Worm (Caenorhabditis elegans) whole organism, L3 larva: ENCODE data around the gene T11B7.5.

Source experiments
- R02D3.7 ChIP-seq: fragments of 150-350 bp; optimal IDR thresholded peaks from 2 replicates; lab custom pipeline; 2014; ENCODE audit warnings: missing biosample characterization, missing genetic modification characterization
- ZK546.5 ChIP-seq: sonication (generic microtip); optimal IDR thresholded peaks from 2 replicates; lab custom pipeline; 2017; ENCODE audit warnings: missing biosample characterization, missing genetic modification characterization
- aly-2 ChIP-seq: fragments of 150-350 bp; optimal IDR thresholded peaks from 2 replicates; lab custom pipeline; 2014; ENCODE audit warnings: missing biosample characterization, missing genetic modification characterization
- ama-1 ChIP-seq: fragments of 150-350 bp; optimal IDR thresholded peaks from 2 replicates; lab custom pipeline; 2018
- ceh-16 ChIP-seq: sonication (generic microtip); optimal IDR thresholded peaks from 2 replicates; lab custom pipeline; 2017; ENCODE audit warnings: missing biosample characterization, missing genetic modification characterization
- ceh-28 ChIP-seq: fragments of 150-350 bp; optimal IDR thresholded peaks from 2 replicates; lab custom pipeline; 2014; ENCODE audit warnings: missing biosample characterization, missing genetic modification reagents, missing genetic modification characterization
- ceh-82 ChIP-seq: fragments of 150-350 bp; optimal IDR thresholded peaks from 2 replicates; lab custom pipeline; 2014; ENCODE audit warnings: missing biosample characterization, missing genetic modification characterization
- ceh-9 ChIP-seq: sonication (generic microtip); optimal IDR thresholded peaks from 2 replicates; lab custom pipeline; 2018; ENCODE audit warnings: missing biosample characterization, missing genetic modification characterization
- daf-12 ChIP-seq: fragments of 150-350 bp; optimal IDR thresholded peaks from 2 replicates; lab custom pipeline; 2014; ENCODE audit warnings: missing biosample characterization, missing genetic modification reagents, missing genetic modification characterization
- egl-27 ChIP-seq: sonication (generic microtip); optimal IDR thresholded peaks from 4 replicates; lab custom pipeline; 2017; ENCODE audit warnings: missing biosample characterization, missing genetic modification reagents, missing genetic modification characterization
- egl-5 ChIP-seq: fragments of 150-350 bp; optimal IDR thresholded peaks from 2 replicates; lab custom pipeline; 2017; ENCODE audit warnings: missing biosample characterization, missing genetic modification reagents, missing genetic modification characterization, inconsistent platforms
- elt-1 ChIP-seq: fragments of 150-350 bp; optimal IDR thresholded peaks from 2 replicates; lab custom pipeline; 2014; ENCODE audit warnings: missing biosample characterization, missing genetic modification characterization
- elt-2 ChIP-seq: sonication (generic microtip); optimal IDR thresholded peaks from 2 replicates; lab custom pipeline; 2016; ENCODE audit warnings: missing genetic modification reagents, mild to moderate bottlenecking, missing genetic modification characterization, missing compliant biosample characterization
- elt-3 ChIP-seq, 3 experiments: fragments of 150-350 bp in 1 of 3; sonication (generic microtip) in 2 of 3; optimal IDR thresholded peaks; 2 replicates in 2 of 3; 4 replicates in 1 of 3; lab custom pipeline; 2014 to 2017; ENCODE audit warnings: missing biosample characterization in 3 of 3, missing genetic modification characterization in 3 of 3
- fkh-10 ChIP-seq: sonication (generic microtip); optimal IDR thresholded peaks from 2 replicates; lab custom pipeline; 2017; ENCODE audit warnings: missing biosample characterization, missing genetic modification reagents, missing genetic modification characterization
- fkh-2 ChIP-seq: fragments of 150-350 bp; optimal IDR thresholded peaks from 2 replicates; lab custom pipeline; 2014; ENCODE audit warnings: missing biosample characterization, missing genetic modification reagents, missing genetic modification characterization
- fos-1 ChIP-seq: fragments of 150-350 bp; optimal IDR thresholded peaks from 2 replicates; lab custom pipeline; 2014; ENCODE audit warnings: missing biosample characterization, missing genetic modification characterization
- hmg-11 ChIP-seq: sonication (generic microtip); optimal IDR thresholded peaks from 2 replicates; lab custom pipeline; 2016; ENCODE audit warnings: missing genetic modification characterization, missing compliant biosample characterization
- jun-1 ChIP-seq: fragments of 150-350 bp; optimal IDR thresholded peaks from 2 replicates; lab custom pipeline; 2014; ENCODE audit warnings: missing biosample characterization, missing genetic modification reagents, missing genetic modification characterization
- lin-15B ChIP-seq: fragments of 150-350 bp; optimal IDR thresholded peaks from 2 replicates; lab custom pipeline; 2014; ENCODE audit warnings: missing biosample characterization, missing genetic modification characterization
- lin-39 ChIP-seq: fragments of 150-350 bp; optimal IDR thresholded peaks from 2 replicates; lab custom pipeline; 2018; ENCODE audit warnings: missing biosample characterization, missing genetic modification reagents, missing genetic modification characterization
- lsy-12 ChIP-seq: sonication (generic microtip); optimal IDR thresholded peaks from 2 replicates; lab custom pipeline; 2016; ENCODE audit warnings: mild to moderate bottlenecking, missing genetic modification characterization, missing compliant biosample characterization
- mml-1 ChIP-seq: fragments of 150-350 bp; sonication (generic microtip); optimal IDR thresholded peaks from 3 replicates; lab custom pipeline; 2014; ENCODE audit warnings: missing biosample characterization, missing genetic modification characterization
- nfya-1 ChIP-seq: sonication (generic microtip); optimal IDR thresholded peaks from 2 replicates; lab custom pipeline; 2017; ENCODE audit warnings: missing genetic modification characterization, mild to moderate bottlenecking, missing compliant biosample characterization, antibody characterized with exemption, moderate library complexity; ENCODE audit not compliant: insufficient read depth
- nhr-11 ChIP-seq: fragments of 150-350 bp; optimal IDR thresholded peaks from 2 replicates; lab custom pipeline; 2014; ENCODE audit warnings: missing biosample characterization, missing genetic modification characterization
- nhr-12 ChIP-seq: fragments of 150-350 bp; optimal IDR thresholded peaks from 2 replicates; lab custom pipeline; 2014; ENCODE audit warnings: missing biosample characterization, missing genetic modification characterization
- nhr-23 ChIP-seq: fragments of 150-350 bp; optimal IDR thresholded peaks from 2 replicates; lab custom pipeline; 2014; ENCODE audit warnings: missing biosample characterization, missing genetic modification reagents, missing genetic modification characterization
- nhr-25 ChIP-seq: sonication (generic microtip); optimal IDR thresholded peaks from 2 replicates; lab custom pipeline; 2017; ENCODE audit warnings: missing biosample characterization, missing genetic modification characterization
- nhr-28 ChIP-seq: fragments of 150-350 bp; optimal IDR thresholded peaks from 2 replicates; lab custom pipeline; 2014; ENCODE audit warnings: missing biosample characterization, missing genetic modification characterization
- nhr-43 ChIP-seq: sonication (generic microtip); optimal IDR thresholded peaks from 2 replicates; lab custom pipeline; 2016; ENCODE audit warnings: mild to moderate bottlenecking, missing genetic modification characterization, missing compliant biosample characterization; ENCODE audit not compliant: poor library complexity, severe bottlenecking
- nhr-67 ChIP-seq: fragments of 150-350 bp; optimal IDR thresholded peaks from 2 replicates; lab custom pipeline; 2014; ENCODE audit warnings: missing biosample characterization, missing genetic modification characterization
- nhr-76 ChIP-seq: fragments of 150-350 bp; sonication (generic microtip); optimal IDR thresholded peaks from 5 replicates; lab custom pipeline; 2014; ENCODE audit warnings: missing biosample characterization, missing genetic modification characterization
- nhr-77 ChIP-seq: fragments of 150-350 bp; optimal IDR thresholded peaks from 2 replicates; lab custom pipeline; 2014; ENCODE audit warnings: missing biosample characterization, missing genetic modification characterization
- pha-4 ChIP-seq: fragments of 150-350 bp; optimal IDR thresholded peaks from 2 replicates; lab custom pipeline; 2014; ENCODE audit warnings: missing biosample characterization, missing genetic modification reagents, missing genetic modification characterization
- pqm-1 ChIP-seq: fragments of 150-350 bp; optimal IDR thresholded peaks from 2 replicates; lab custom pipeline; 2017; ENCODE audit warnings: missing biosample characterization, missing genetic modification characterization, inconsistent platforms
- sea-2 ChIP-seq: fragments of 150-350 bp; sonication (generic microtip); optimal IDR thresholded peaks from 4 replicates; lab custom pipeline; 2014; ENCODE audit warnings: missing biosample characterization, missing genetic modification reagents, missing genetic modification characterization
- skn-1 ChIP-seq: fragments of 150-350 bp; optimal IDR thresholded peaks from 2 replicates; lab custom pipeline; 2014; ENCODE audit warnings: missing biosample characterization, missing genetic modification characterization
- snpc-4 ChIP-seq: fragments of 150-350 bp; optimal IDR thresholded peaks from 2 replicates; lab custom pipeline; 2014; ENCODE audit warnings: missing biosample characterization, missing genetic modification characterization
- tbx-2 ChIP-seq: sonication (generic microtip); optimal IDR thresholded peaks from 2 replicates; lab custom pipeline; 2016; ENCODE audit warnings: mild to moderate bottlenecking, missing genetic modification characterization, missing compliant biosample characterization
- unc-39 ChIP-seq: sonication (generic microtip); optimal IDR thresholded peaks from 4 replicates; lab custom pipeline; 2017; ENCODE audit warnings: missing biosample characterization, missing genetic modification characterization
- unc-62 ChIP-seq: fragments of 150-350 bp; sonication (generic microtip); optimal IDR thresholded peaks from 4 replicates; lab custom pipeline; 2014; ENCODE audit warnings: missing biosample characterization, missing genetic modification reagents, missing genetic modification characterization
- zag-1 ChIP-seq: fragments of 150-350 bp; optimal IDR thresholded peaks from 2 replicates; lab custom pipeline; 2014; ENCODE audit warnings: missing biosample characterization, missing genetic modification characterization
- ztf-11 ChIP-seq: fragments of 150-350 bp; optimal IDR thresholded peaks from 2 replicates; lab custom pipeline; 2014; ENCODE audit warnings: missing biosample characterization, missing genetic modification characterization
- ztf-4 ChIP-seq: fragments of 150-350 bp; optimal IDR thresholded peaks from 2 replicates; lab custom pipeline; 2014; ENCODE audit warnings: missing biosample characterization, missing genetic modification characterization

The T11B7.5 gene

ce11 chrIV:8855963-8856362, at the start of gene T11B7.5:
T11B7.5 (minus strand) TSS chrIV:8856063.
- TF ChIP-seq elt-1 (tag; lab: Kevin White, UChicago) (no peak), nhr-12 (tag; lab: Kevin White, UChicago) (no peak), zag-1 (tag; lab: Kevin White, UChicago) (no peak), nhr-28 (no peak), jun-1 (tag; lab: Kevin White, UChicago) (no peak), fos-1 (no peak), nhr-67 (tag; lab: Kevin White, UChicago) (no peak), elt-3 (tag; optimal IDR thresholded peaks at IDR 0.05; lab: Kevin White, UChicago) (no peak), nhr-43 (tag; lab: Kevin White, UChicago) (no peak)

ce11 chrIV:8901346-8901745, 45.5 kb upstream of the T11B7.5 start, which contains the start of gene C27B7.5:
C27B7.5 (plus strand) TSS chrIV:8901646.
- TF ChIP-seq elt-2 (tag; lab: Kevin White, UChicago) (peak; percentile 12), nhr-23 (no peak)
- TF ChIP-seq, all 47 proteins: peak for 1

DNA sequence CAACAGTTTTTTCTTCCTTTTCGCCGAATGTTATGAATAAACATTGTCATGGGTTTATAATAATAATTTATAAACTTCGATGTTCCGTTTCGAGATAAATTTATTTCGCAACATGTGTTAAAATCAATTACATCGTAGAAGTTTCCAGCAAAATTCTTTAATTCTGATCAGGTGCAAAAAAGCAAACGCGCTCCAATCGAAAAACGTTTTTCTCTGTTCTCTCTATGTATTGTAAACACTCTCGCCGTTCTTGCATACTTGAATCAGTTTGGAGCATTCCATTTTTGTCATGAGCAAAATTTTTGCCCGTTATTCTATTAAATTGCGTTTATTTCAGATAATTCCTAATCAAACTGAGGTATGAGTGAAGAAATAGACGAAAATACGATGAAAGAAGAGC, 37.9 kb upstream of the T11B7.5 start, which contains the start of gene rad-54.L2:
rad-54.L2 (plus strand) TSS at position 332 of the 400 bp plus-strand sequence.
- TF ChIP-seq nhr-23 (peak; percentile 18), nhr-11 (peak; percentile 6), egl-5 (peak; percentile 69), pqm-1 (tag; lab: Kevin White, UChicago) (peak; percentile 46), fos-1 (no peak), nfya-1 (tag; lab: Kevin White, UChicago) (peak; percentile 74), lin-39 (tag; lab: Kevin White, UChicago) (peak; percentile 28), hmg-11 (tag; lab: Kevin White, UChicago) (peak; percentile 22), ama-1 (lab: Kevin White, UChicago) (peak; percentile 20), ztf-4 (tag; lab: Kevin White, UChicago) (peak; percentile 57), pha-4 (tag; lab: Kevin White, UChicago) (peak; percentile 99), fkh-10 (no peak), elt-2 (tag; lab: Kevin White, UChicago) (peak; percentile 60), ztf-11 (no peak), nhr-25 (tag; lab: Kevin White, UChicago) (peak; percentile 71), lin-15B (peak; percentile 72), jun-1 (tag; lab: Kevin White, UChicago) (peak; percentile 26), nhr-43 (tag; lab: Kevin White, UChicago) (no peak), aly-2 (no peak), ceh-28 (tag; lab: Kevin White, UChicago) (peak; percentile 54)

DNA sequence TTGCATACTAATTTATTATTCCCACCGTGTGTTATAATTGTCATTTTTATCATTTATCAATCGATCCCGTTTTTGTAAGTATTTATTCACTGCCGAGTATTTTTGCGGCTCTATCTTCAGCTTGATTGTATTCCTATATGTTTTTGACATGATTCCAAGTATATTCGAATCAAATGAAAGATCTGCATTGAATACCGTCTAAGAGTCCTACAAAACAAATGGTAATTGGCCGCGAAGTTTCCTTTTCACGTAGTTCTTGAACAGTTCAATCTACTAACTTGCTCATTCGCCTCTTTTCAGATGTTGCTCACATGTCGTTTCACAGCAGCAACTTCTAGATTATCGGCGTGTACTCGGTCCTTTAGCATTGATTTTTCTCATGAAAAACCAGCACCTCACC, 36.7 kb upstream of the T11B7.5 start, which contains the start of gene C27B7.2:
C27B7.2 (plus strand) TSS at position 301 of the 400 bp plus-strand sequence.
- TF ChIP-seq egl-5 (no peak), ama-1 (lab: Kevin White, UChicago) (peak; percentile 54), fos-1 (no peak), egl-27 (tag; lab: Kevin White, UChicago) (no peak), elt-3 (tag; optimal IDR thresholded peaks at IDR 0.05; lab: Kevin White, UChicago) (no peak)
- TF ChIP-seq, all 47 proteins: peak for 1

- no peak for TF ChIP-seq daf-12
- TF ChIP-seq nhr-76 = no peak
- peak; percentile 32 for TF ChIP-seq elt-1 (tag; lab: Kevin White, UChicago)
- no peak for TF ChIP-seq zag-1 (tag; lab: Kevin White, UChicago)
- TF ChIP-seq pha-4 (tag; lab: Kevin White, UChicago) = peak; percentile 88
- no peak for TF ChIP-seq mml-1 (tag; lab: Kevin White, UChicago)
- no peak for TF ChIP-seq sea-2 (GFP tag; lab: Kevin White, UChicago)
- TF ChIP-seq tbx-2 (tag; lab: Kevin White, UChicago) = peak; percentile 18
- TF ChIP-seq ceh-82 (tag; lab: Kevin White, UChicago) = no peak
- TF ChIP-seq skn-1 (tag; lab: Kevin White, UChicago) = no peak
- TF ChIP-seq R02D3.7 (tag; lab: Kevin White, UChicago) = no peak
- no peak for TF ChIP-seq unc-39
- no peak for TF ChIP-seq aly-2
- no peak for TF ChIP-seq nhr-28
- no peak for TF ChIP-seq egl-5
- TF ChIP-seq fos-1 = no peak
- no peak for TF ChIP-seq nhr-77 (tag; lab: Kevin White, UChicago)
- no peak for TF ChIP-seq ceh-16
- TF ChIP-seq ZK546.5 = no peak
- no peak for TF ChIP-seq lsy-12 (tag; lab: Kevin White, UChicago)
- TF ChIP-seq elt-2 (tag; lab: Kevin White, UChicago) = peak; percentile 36
- no peak for TF ChIP-seq unc-62
- peak; percentile 80 for TF ChIP-seq nhr-23
- peak; percentile 85 for TF ChIP-seq snpc-4 (tag; lab: Kevin White, UChicago)
- TF ChIP-seq fkh-2 = no peak
- no peak for TF ChIP-seq ceh-9
- no peak for TF ChIP-seq egl-27 (tag; lab: Kevin White, UChicago)
- TF ChIP-seq lin-15B = peak; percentile 65
- TF ChIP-seq nhr-11 = no peak
Measured at ce11 chrIV:8891131-8891530, 35.3 kb upstream of the T11B7.5 start, which contains the start of gene spr-2. spr-2 (plus strand) TSS chrIV:8891462.
